Worm (Caenorhabditis elegans) whole organism, mixed stage, embryonic: ENCODE data around the gene ZK930.7.

Experiments used
- bed-3 ChIP-seq: fragments of 200-800 bp; sonication (Bioruptor generic); optimal IDR thresholded peaks from 3 replicates; lab custom pipeline; 2018; ENCODE audit warnings: mild to moderate bottlenecking, missing genetic modification characterization, moderate library complexity, missing compliant biosample characterization
- elt-3 ChIP-seq: fragments of 150-350 bp; optimal IDR thresholded peaks from 2 replicates; lab custom pipeline; 2014; ENCODE audit warnings: missing biosample characterization, missing genetic modification characterization
- lin-32 ChIP-seq: fragments of 200-800 bp; sonication (Bioruptor generic); optimal IDR thresholded peaks from 2 replicates; lab custom pipeline; 2018; ENCODE audit warnings: mild to moderate bottlenecking, missing genetic modification characterization, missing compliant biosample characterization
- lsy-2 ChIP-seq: fragments of 150-350 bp; optimal IDR thresholded peaks from 2 replicates; lab custom pipeline; 2014; ENCODE audit warnings: missing biosample characterization, missing genetic modification characterization
- mab-5 ChIP-seq: fragments of 150-350 bp; optimal IDR thresholded peaks from 2 replicates; lab custom pipeline; 2014; ENCODE audit warnings: missing biosample characterization, missing genetic modification characterization
- mep-1 ChIP-seq: fragments of 150-350 bp; optimal IDR thresholded peaks from 2 replicates; lab custom pipeline; 2017; ENCODE audit warnings: missing biosample characterization, missing genetic modification reagents, missing genetic modification characterization, inconsistent platforms
- nhr-28 ChIP-seq: fragments of 150-350 bp; optimal IDR thresholded peaks from 2 replicates; lab custom pipeline; 2014; ENCODE audit warnings: missing biosample characterization, missing genetic modification characterization
- nhr-76 ChIP-seq: sonication (generic microtip); optimal IDR thresholded peaks from 2 replicates; lab custom pipeline; 2017; ENCODE audit warnings: missing biosample characterization, missing genetic modification characterization
- pha-4 ChIP-seq: fragments of 150-350 bp; optimal IDR thresholded peaks from 2 replicates; lab custom pipeline; 2018; ENCODE audit warnings: missing biosample characterization, missing genetic modification reagents, missing genetic modification characterization
- snpc-4 ChIP-seq: fragments of 150-350 bp; optimal IDR thresholded peaks from 2 replicates; lab custom pipeline; 2014; ENCODE audit warnings: missing biosample characterization, missing genetic modification characterization
- sptf-1 ChIP-seq: sonication (generic microtip); optimal IDR thresholded peaks from 2 replicates; lab custom pipeline; 2017; ENCODE audit warnings: mild to moderate bottlenecking, missing genetic modification characterization, moderate library complexity, missing compliant biosample characterization
- unc-62 ChIP-seq: fragments of 150-350 bp; optimal IDR thresholded peaks from 2 replicates; lab custom pipeline; 2014; ENCODE audit warnings: missing biosample characterization, missing genetic modification reagents, missing genetic modification characterization
- ztf-11 ChIP-seq: fragments of 150-350 bp; optimal IDR thresholded peaks from 2 replicates; lab custom pipeline; 2014; ENCODE audit warnings: missing biosample characterization, missing genetic modification characterization

- TF ChIP-seq sptf-1 (tag; lab: Kevin White, UChicago) (no peak), unc-62 (GFP tag; lab: Kevin White, UChicago) (no peak), mep-1 (no peak), nhr-28 (tag; lab: Kevin White, UChicago) (no peak), lsy-2 (tag; lab: Kevin White, UChicago) (no peak), snpc-4 (tag; lab: Kevin White, UChicago) (no peak), ztf-11 (tag; lab: Kevin White, UChicago) (no peak), lin-32 (GFP tag; lab: Kevin White, UChicago) (no peak), mab-5 (tag; lab: Kevin White, UChicago) (no peak), pha-4 (tag; lab: Kevin White, UChicago) (no peak), bed-3 (GFP tag; lab: Kevin White, UChicago) (no peak), nhr-76 (tag; lab: Kevin White, UChicago) (no peak), elt-3 (tag; lab: Kevin White, UChicago) (no peak)
Measured at ce11 chrII:11905023-11905422, 9.4 kb upstream of the ZK930.7 start.
